Fruit fly (Drosophila melanogaster): Measurements from ENCODE around the gene NimC4.

NimC4 gene

DNA sequence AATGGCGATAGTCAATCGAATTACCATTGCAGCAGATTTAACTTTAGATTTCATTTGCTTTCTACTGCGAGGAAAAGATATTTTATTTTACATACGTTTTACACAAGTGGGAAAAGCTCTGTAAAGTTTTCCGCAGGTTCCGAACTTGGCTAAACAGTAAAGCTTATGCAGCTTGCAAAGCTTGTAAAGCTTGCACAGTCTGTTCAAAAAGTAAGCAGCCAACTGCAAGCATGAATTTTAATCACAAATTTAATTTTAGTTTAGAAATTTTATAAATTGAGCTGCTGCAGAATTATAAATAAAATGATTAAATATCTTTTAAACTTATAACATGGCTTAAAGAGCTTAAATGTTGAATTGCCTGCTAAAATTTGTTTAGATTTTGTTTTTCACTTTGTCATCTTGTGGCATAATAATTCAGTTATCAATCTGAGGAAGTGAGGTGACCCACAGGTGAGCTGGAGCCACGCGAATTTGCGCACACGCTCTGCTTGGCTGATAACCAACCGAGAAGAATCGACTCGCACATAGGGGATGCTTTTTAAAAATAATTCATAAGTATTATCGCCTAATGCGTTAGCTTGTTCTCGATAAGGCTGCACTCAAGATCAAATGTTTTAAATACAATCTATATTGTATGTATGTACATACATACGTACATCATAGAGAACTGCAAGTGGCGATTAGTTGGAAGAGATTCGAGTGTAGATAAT lies 35.6 kb upstream of the NimC4 start (continued):
- TF ChIP-seq Deaf1 (tag; optimal IDR thresholded peaks at IDR 0.05) = no peak
- TF ChIP-seq ttk (GFP tag; IDR thresholded peaks at IDR 0.05) = peak; percentile 50; the same call in 1 of the 2 replicates
- peak; percentile 54 for TF ChIP-seq Ets65A (GFP tag)
- peak; percentile 34 for TF ChIP-seq CG6854 (GFP tag; optimal IDR thresholded peaks at IDR 0.05)
- peak; percentile 45 for TF ChIP-seq CG3281 (GFP tag; optimal IDR thresholded peaks at IDR 0.05)
- no peak for TF ChIP-seq dan (GFP tag; IDR thresholded peaks at IDR 0.05)
- TF ChIP-seq CG8388 (GFP tag; optimal IDR thresholded peaks at IDR 0.05) = peak; percentile 100
- TF ChIP-seq fd96Cb (tag; optimal IDR thresholded peaks at IDR 0.05) = no peak
- peak; percentile 71; the same call in 2 of the 3 replicates for TF ChIP-seq Opbp (GFP tag; IDR thresholded peaks at IDR 0.05; ENCODE audit: partially characterized antibody)
- peak; percentile 38; the same call in 1 of the 2 replicates for TF ChIP-seq E2f1 (GFP tag; IDR thresholded peaks at IDR 0.05)
- TF ChIP-seq jing (GFP tag; optimal IDR thresholded peaks at IDR 0.05) = no peak
- peak in 1 of 2 experiments; percentile 50 for TF ChIP-seq bsh (GFP tag; optimal IDR thresholded peaks at IDR 0.05)
- peak; percentile 12; the same call in 1 of the 2 replicates for TF ChIP-seq rib (GFP tag; IDR thresholded peaks at IDR 0.05)
- TF ChIP-seq CG13287 (GFP tag; IDR thresholded peaks at IDR 0.05; ENCODE audit: partially characterized antibody) = peak; percentile 39; the same call in 1 of the 2 replicates
- TF ChIP-seq trh (GFP tag; optimal IDR thresholded peaks at IDR 0.05) = no peak
- TF ChIP-seq CoRest (tag; optimal IDR thresholded peaks at IDR 0.05) = peak; percentile 33
- peak; percentile 67 for TF ChIP-seq Meics (GFP tag; optimal IDR thresholded peaks at IDR 0.05)
- TF ChIP-seq NfI (GFP tag; optimal IDR thresholded peaks at IDR 0.05) = no peak
- no peak for TF ChIP-seq ara (GFP tag; IDR thresholded peaks at IDR 0.05)
- TF ChIP-seq pita (GFP tag; optimal IDR thresholded peaks at IDR 0.05) = peak; percentile 47
- TF ChIP-seq CG1233 (GFP tag; optimal IDR thresholded peaks at IDR 0.05) = peak; percentile 16
- TF ChIP-seq pan (optimal IDR thresholded peaks at IDR 0.05) = no peak
- TF ChIP-seq pan (GFP tag; optimal IDR thresholded peaks at IDR 0.05 in 1 of 2, IDR thresholded peaks at IDR 0.05 in 1 of 2) = no peak
- peak; percentile 59 for TF ChIP-seq CG15269 (tag; optimal IDR thresholded peaks at IDR 0.05)
- no peak for TF ChIP-seq sc (optimal IDR thresholded peaks at IDR 0.05)
- TF ChIP-seq sc (GFP tag; optimal IDR thresholded peaks at IDR 0.05) = no peak
- TF ChIP-seq lov (optimal IDR thresholded peaks at IDR 0.05) = no peak
- TF ChIP-seq lov (GFP tag; IDR thresholded peaks at IDR 0.05) = no peak
- peak; percentile 17 for TF ChIP-seq Sox102F (GFP tag; optimal IDR thresholded peaks at IDR 0.05)
- TF ChIP-seq Hsf (GFP tag; optimal IDR thresholded peaks at IDR 0.05) = no peak
- TF ChIP-seq tap (tag; optimal IDR thresholded peaks at IDR 0.05) = peak; percentile 47
- no peak for TF ChIP-seq CG10462 (GFP tag; optimal IDR thresholded peaks at IDR 0.05)
- TF ChIP-seq B-H1 (GFP tag; IDR thresholded peaks at IDR 0.05) = peak; percentile 19; the same call in 1 of the 3 replicates
- TF ChIP-seq Poxn (GFP tag; IDR thresholded peaks at IDR 0.05) = no peak
- TF ChIP-seq CG5180 (GFP tag; optimal IDR thresholded peaks at IDR 0.05) = peak; percentile 1
- TF ChIP-seq slbo (GFP tag; IDR thresholded peaks at IDR 0.05) = peak; percentile 85
- no peak for TF ChIP-seq CG30020 (tag; optimal IDR thresholded peaks at IDR 0.05)
- TF ChIP-seq CG13894 (tag; optimal IDR thresholded peaks at IDR 0.05) = peak; percentile 53
- no peak for TF ChIP-seq prd (optimal IDR thresholded peaks at IDR 0.05)
- peak; percentile 43; the same call in 1 of the 3 replicates for TF ChIP-seq prd (GFP tag; IDR thresholded peaks at IDR 0.05)
- 0 out of 2 replicates have a peak, but pooled peaks have one; percentile 13 for TF ChIP-seq bbx (GFP tag; IDR thresholded peaks at IDR 0.05; ENCODE audit: partially characterized antibody)
- TF ChIP-seq BtbVII (GFP tag; optimal IDR thresholded peaks at IDR 0.05) = no peak
- TF ChIP-seq NC2α (GFP tag; optimal IDR thresholded peaks at IDR 0.05) = no peak
- peak; percentile 32 for TF ChIP-seq CG13296 (GFP tag; optimal IDR thresholded peaks at IDR 0.05)
- peak; percentile 26 for TF ChIP-seq CG12299 (tag; optimal IDR thresholded peaks at IDR 0.05)
- TF ChIP-seq CG12155 (GFP tag; optimal IDR thresholded peaks at IDR 0.05) = peak; percentile 36
- TF ChIP-seq Bgb (GFP tag; IDR thresholded peaks at IDR 0.05; ENCODE audit: partially characterized antibody) = peak; percentile 67; the same call in 1 of the 2 replicates
- TF ChIP-seq Xbp1 (GFP tag; optimal IDR thresholded peaks at IDR 0.05) = peak; percentile 36
- peak; percentile 69 for TF ChIP-seq lab (GFP tag; optimal IDR thresholded peaks at IDR 0.05)
